Worm (Caenorhabditis elegans) whole organism, L1 larva: Measurements from ENCODE around the gene Y75B8A.25.

Experiments
- C04F5.9 ChIP-seq: sonication (generic microtip); optimal IDR thresholded peaks from 2 replicates; lab custom pipeline; 2016; ENCODE audit warnings: missing genetic modification characterization, missing compliant biosample characterization
- C34B4.2 ChIP-seq: sonication (generic microtip); optimal IDR thresholded peaks from 2 replicates; lab custom pipeline; 2017; ENCODE audit warnings: mild to moderate bottlenecking, missing genetic modification characterization, missing compliant biosample characterization
- Y116A8C.19 ChIP-seq: sonication (generic microtip); optimal IDR thresholded peaks from 2 replicates; lab custom pipeline; 2016; ENCODE audit warnings: missing compliant biosample characterization, missing genetic modification characterization, borderline replicate concordance
- alr-1 ChIP-seq: fragments of 200-800 bp; sonication (Bioruptor generic); optimal IDR thresholded peaks from 2 replicates; lab custom pipeline; 2018; ENCODE audit warnings: borderline replicate concordance, mild to moderate bottlenecking, missing genetic modification characterization, missing compliant biosample characterization
- blmp-1 ChIP-seq: fragments of 150-350 bp; optimal IDR thresholded peaks from 2 replicates; lab custom pipeline; 2014; ENCODE audit warnings: missing biosample characterization, missing genetic modification characterization
- ceh-63 ChIP-seq: fragments of 200-800 bp; sonication (Bioruptor generic); optimal IDR thresholded peaks from 2 replicates; lab custom pipeline; 2018; ENCODE audit warnings: mild to moderate bottlenecking, missing genetic modification characterization, missing compliant biosample characterization
- ceh-8 ChIP-seq: fragments of 200-800 bp; sonication (Bioruptor generic); optimal IDR thresholded peaks from 2 replicates; lab custom pipeline; 2018; ENCODE audit warnings: mild to moderate bottlenecking, missing genetic modification characterization, moderate library complexity, missing compliant biosample characterization
- ceh-82 ChIP-seq, 3 experiments: fragments of 150-350 bp in 1 of 3; sonication (generic microtip) in 2 of 3; optimal IDR thresholded peaks; 2 replicates each; lab custom pipeline; 2014 to 2017; ENCODE audit warnings: missing biosample characterization in 3 of 3, missing genetic modification characterization in 3 of 3
- ceh-88 ChIP-seq: fragments of 200-800 bp; sonication (Bioruptor generic); IDR thresholded peaks from 2 replicates; pipeline ENCODE4 v1.3.6; 2022; ENCODE audit warnings: missing genetic modification characterization, missing compliant biosample characterization
- dpl-1 ChIP-seq, 3 experiments: fragments of 150-350 bp in 2 of 3; sonication (generic microtip) in 1 of 3; optimal IDR thresholded peaks; 2 replicates each; lab custom pipeline; 2014 to 2017; ENCODE audit warnings: missing biosample characterization in 3 of 3, missing genetic modification characterization in 3 of 3, missing genetic modification reagents in 3 of 3
- dsc-1 ChIP-seq: sonication (generic microtip); optimal IDR thresholded peaks from 2 replicates; lab custom pipeline; 2016; ENCODE audit warnings: mild to moderate bottlenecking, missing genetic modification characterization, missing compliant biosample characterization
- efl-1 ChIP-seq, 4 experiments: fragments of 150-350 bp; optimal IDR thresholded peaks in 3 of 4; peaks in 1 of 4; 1 replicate in 1 of 4; 2 replicates in 3 of 4; lab custom pipeline; 2014; ENCODE audit warnings: missing biosample characterization in 2 of 4, missing genetic modification characterization in 2 of 4, missing genetic modification reagents in 2 of 4
- efl-3 ChIP-seq: fragments of 200-800 bp; sonication (Bioruptor generic); optimal IDR thresholded peaks from 2 replicates; lab custom pipeline; 2018; ENCODE audit warnings: mild to moderate bottlenecking, missing genetic modification characterization, missing compliant biosample characterization
- egl-13 ChIP-seq: sonication (generic microtip); optimal IDR thresholded peaks from 2 replicates; lab custom pipeline; 2016; ENCODE audit warnings: missing genotype, missing genetic modification reagents, missing genetic modification characterization, missing compliant biosample characterization
- egl-27 ChIP-seq, 2 experiments: fragments of 150-350 bp in 1 of 2; sonication (generic microtip); optimal IDR thresholded peaks; 3 replicates each; lab custom pipeline; 2017 to 2018; ENCODE audit warnings: missing biosample characterization in 2 of 2, missing genetic modification characterization in 2 of 2, missing genetic modification reagents in 2 of 2
- elt-2 ChIP-seq: sonication (generic microtip); optimal IDR thresholded peaks from 2 replicates; lab custom pipeline; 2016; ENCODE audit warnings: missing genetic modification characterization, mild to moderate bottlenecking, inconsistent platforms, missing compliant biosample characterization, missing genetic modification reagents
- elt-3 ChIP-seq, 6 experiments: fragments of 150-350 bp in 1 of 6; sonication (generic microtip); optimal IDR thresholded peaks; 2 replicates each; lab custom pipeline; 2017 to 2018; ENCODE audit warnings: missing biosample characterization in 6 of 6, missing genetic modification characterization in 6 of 6, inconsistent platforms in 1 of 6
- fkh-10 ChIP-seq: sonication (generic microtip); optimal IDR thresholded peaks from 2 replicates; lab custom pipeline; 2017; ENCODE audit warnings: missing biosample characterization, missing genetic modification reagents, missing genetic modification characterization
- fos-1 ChIP-seq: fragments of 150-350 bp; optimal IDR thresholded peaks from 2 replicates; lab custom pipeline; 2014; ENCODE audit warnings: missing biosample characterization, missing genetic modification characterization
- hlh-17 ChIP-seq: fragments of 200-800 bp; sonication (Bioruptor generic); optimal IDR thresholded peaks from 2 replicates; lab custom pipeline; 2018; ENCODE audit warnings: missing genetic modification characterization, mild to moderate bottlenecking, missing compliant biosample characterization, moderate library complexity, borderline replicate concordance
- hpl-2 ChIP-seq: fragments of 150-350 bp; optimal IDR thresholded peaks from 2 replicates; lab custom pipeline; 2014; ENCODE audit warnings: missing biosample characterization, missing genetic modification reagents, missing genetic modification characterization
- isw-1 ChIP-seq: fragments of 200-800 bp; sonication (Bioruptor generic); IDR thresholded peaks from 2 replicates; pipeline ENCODE4 v1.3.6; 2022; ENCODE audit warnings: missing genetic modification characterization, missing compliant biosample characterization
- lin-13 ChIP-seq: fragments of 150-350 bp; optimal IDR thresholded peaks from 2 replicates; lab custom pipeline; 2014; ENCODE audit warnings: missing biosample characterization, missing genetic modification reagents, missing genetic modification characterization
- lin-14 ChIP-seq: fragments of 200-800 bp; sonication (Bioruptor generic); optimal IDR thresholded peaks from 2 replicates; lab custom pipeline; 2018; ENCODE audit warnings: mild to moderate bottlenecking, missing genetic modification characterization, moderate library complexity, missing compliant biosample characterization
- lin-35 ChIP-seq, 2 experiments: fragments of 150-350 bp; optimal IDR thresholded peaks; 2 replicates each; lab custom pipeline; 2014; ENCODE audit warnings: missing biosample characterization in 2 of 2, missing genetic modification characterization in 2 of 2, missing genetic modification reagents in 2 of 2
- lin-39 ChIP-seq: fragments of 150-350 bp; optimal IDR thresholded peaks from 2 replicates; lab custom pipeline; 2014; ENCODE audit warnings: missing biosample characterization, missing genetic modification reagents, missing genetic modification characterization
- lir-3 ChIP-seq: sonication (generic microtip); optimal IDR thresholded peaks from 2 replicates; lab custom pipeline; 2016; ENCODE audit warnings: mild to moderate bottlenecking, missing genetic modification characterization, moderate library complexity, missing compliant biosample characterization; ENCODE audit not compliant: poor library complexity
- lsy-2 ChIP-seq, 2 experiments: fragments of 150-350 bp; optimal IDR thresholded peaks; 2 replicates each; lab custom pipeline; 2014; ENCODE audit warnings: missing biosample characterization in 2 of 2, missing genetic modification characterization in 2 of 2
- mab-9 ChIP-seq: fragments of 200-800 bp; sonication (Bioruptor generic); IDR thresholded peaks from 2 replicates; pipeline ENCODE4 v1.3.6; 2022; ENCODE audit warnings: missing genetic modification reagents, missing genetic modification characterization, missing compliant biosample characterization
- mef-2 ChIP-seq: fragments of 150-350 bp; optimal IDR thresholded peaks from 2 replicates; lab custom pipeline; 2014; ENCODE audit warnings: missing biosample characterization, missing genetic modification characterization
- nhr-11 ChIP-seq: fragments of 150-350 bp; optimal IDR thresholded peaks from 2 replicates; lab custom pipeline; 2014; ENCODE audit warnings: missing biosample characterization, missing genetic modification characterization
- nhr-12 ChIP-seq: sonication (generic microtip); optimal IDR thresholded peaks from 2 replicates; lab custom pipeline; 2017; ENCODE audit warnings: missing biosample characterization, missing genetic modification characterization
- nhr-19 ChIP-seq: fragments of 200-800 bp; sonication (Bioruptor generic); conservative IDR thresholded peaks from 2 replicates; pipeline ENCODE4 v1.3.6; 2022; ENCODE audit warnings: missing genetic modification characterization, missing compliant biosample characterization
- nhr-20 ChIP-seq: sonication (generic microtip); optimal IDR thresholded peaks from 2 replicates; lab custom pipeline; 2016; ENCODE audit warnings: mild to moderate bottlenecking, missing genetic modification characterization, missing compliant biosample characterization
- nhr-28 ChIP-seq: fragments of 150-350 bp; optimal IDR thresholded peaks from 2 replicates; lab custom pipeline; 2014; ENCODE audit warnings: missing biosample characterization, missing genetic modification characterization
- nhr-47 ChIP-seq: sonication (generic microtip); optimal IDR thresholded peaks from 2 replicates; lab custom pipeline; 2016; ENCODE audit warnings: mild to moderate bottlenecking, missing genetic modification characterization, moderate library complexity, missing compliant biosample characterization
- nhr-71 ChIP-seq: sonication (generic microtip); optimal IDR thresholded peaks from 2 replicates; lab custom pipeline; 2016; ENCODE audit warnings: mild to moderate bottlenecking, missing genetic modification characterization, moderate library complexity, missing compliant biosample characterization
- nhr-76 ChIP-seq: sonication (generic microtip); optimal IDR thresholded peaks from 2 replicates; lab custom pipeline; 2017; ENCODE audit warnings: missing biosample characterization, missing genetic modification characterization
- nhr-77 ChIP-seq: fragments of 150-350 bp; optimal IDR thresholded peaks from 2 replicates; lab custom pipeline; 2014; ENCODE audit warnings: missing biosample characterization, missing genetic modification characterization
- nhr-84 ChIP-seq: sonication (generic microtip); optimal IDR thresholded peaks from 2 replicates; lab custom pipeline; 2017; ENCODE audit warnings: missing biosample characterization, missing genetic modification characterization
- nhr-90 ChIP-seq: sonication (generic microtip); optimal IDR thresholded peaks from 2 replicates; lab custom pipeline; 2016; ENCODE audit warnings: mild to moderate bottlenecking, missing genetic modification characterization, missing compliant biosample characterization; ENCODE audit not compliant: poor library complexity
- pax-3 ChIP-seq: fragments of 200-800 bp; sonication (Bioruptor generic); optimal IDR thresholded peaks from 2 replicates; lab custom pipeline; 2018; ENCODE audit warnings: mild to moderate bottlenecking, missing genetic modification characterization, moderate library complexity, missing compliant biosample characterization
- skn-1 ChIP-seq: fragments of 150-350 bp; optimal IDR thresholded peaks from 2 replicates; lab custom pipeline; 2014; ENCODE audit warnings: missing biosample characterization, missing genetic modification characterization
- sox-4 ChIP-seq: sonication (generic microtip); optimal IDR thresholded peaks from 2 replicates; lab custom pipeline; 2016; ENCODE audit warnings: missing genetic modification characterization, missing compliant biosample characterization
- swsn-7 ChIP-seq: sonication (generic microtip); optimal IDR thresholded peaks from 2 replicates; lab custom pipeline; 2016; ENCODE audit warnings: missing genetic modification characterization, missing compliant biosample characterization
- tbx-2 ChIP-seq: sonication (generic microtip); optimal IDR thresholded peaks from 2 replicates; lab custom pipeline; 2016; ENCODE audit warnings: missing genetic modification characterization, missing compliant biosample characterization
- tlp-1 ChIP-seq: fragments of 150-350 bp; optimal IDR thresholded peaks from 2 replicates; lab custom pipeline; 2014; ENCODE audit warnings: missing biosample characterization, missing genetic modification characterization
- unc-30 ChIP-seq: sonication (generic microtip); optimal IDR thresholded peaks from 2 replicates; lab custom pipeline; 2017; ENCODE audit warnings: missing biosample characterization, missing genetic modification characterization
- unc-62 ChIP-seq: fragments of 150-350 bp; optimal IDR thresholded peaks from 2 replicates; lab custom pipeline; 2014; ENCODE audit warnings: missing biosample characterization, missing genetic modification reagents, missing genetic modification characterization
- zag-1 ChIP-seq: fragments of 150-350 bp; optimal IDR thresholded peaks from 2 replicates; lab custom pipeline; 2014; ENCODE audit warnings: missing biosample characterization, missing genetic modification characterization
- ztf-11 ChIP-seq, 2 experiments: sonication (generic microtip); optimal IDR thresholded peaks; 2 replicates each; lab custom pipeline; 2016 to 2017; ENCODE audit warnings: missing genetic modification characterization in 2 of 2, missing biosample characterization in 1 of 2, missing compliant biosample characterization in 1 of 2

Y75B8A.25 gene

ce11 chrIII:12273598-12274090 is at the start of gene Y75B8A.25, which contains the start of gene Y75B8A.24:
Y75B8A.25 (plus strand) TSS chrIII:12274040.
Y75B8A.24 (minus strand) TSS chrIII:12273752.
- peak; percentile 93 for TF ChIP-seq egl-13
- peak; percentile 92 for TF ChIP-seq sox-4 (tag; lab: Kevin White, UChicago)
- TF ChIP-seq dpl-1 (GFP tag; optimal IDR thresholded peaks at IDR 0.05; lab: Kevin White, UChicago): peak; percentile 76 to 84 (median 83)
- TF ChIP-seq C04F5.9: peak; percentile 89
- TF ChIP-seq fkh-10 (GFP tag; lab: Kevin White, UChicago): no peak
- peak; percentile 56 for TF ChIP-seq C34B4.2 (tag; lab: Kevin White, UChicago)
- TF ChIP-seq fos-1 (tag; lab: Kevin White, UChicago): peak; percentile 26
- peak; percentile 85 for TF ChIP-seq pax-3 (tag; lab: Kevin White, UChicago)
- peak; percentile 86 for TF ChIP-seq mab-9
- TF ChIP-seq ceh-8: peak; percentile 43
- peak; percentile 92 for TF ChIP-seq dsc-1 (tag; lab: Kevin White, UChicago)
- TF ChIP-seq ceh-88 (GFP tag; lab: Robert Waterston, UW): peak; percentile 38; the same call in 1 of the 2 replicates
- TF ChIP-seq elt-3 (tag; optimal IDR thresholded peaks at IDR 0.05; lab: Kevin White, UChicago): peak in 1 of 6 experiments; percentile 55
- TF ChIP-seq nhr-12 (tag; lab: Kevin White, UChicago): no peak
- peak; percentile 69 for TF ChIP-seq elt-2 (tag; lab: Kevin White, UChicago)
- no peak for TF ChIP-seq hpl-2 (GFP tag; lab: Kevin White, UChicago)
- TF ChIP-seq efl-1 (optimal IDR thresholded peaks at IDR 0.05; lab: Kevin White, UChicago): peak; percentile 87 to 90
- peak; percentile 85 to 98 for TF ChIP-seq efl-1 (GFP tag; optimal IDR thresholded peaks at IDR 0.05 in 1 of 2; lab: Kevin White, UChicago)
- peak; percentile 83 to 84 for TF ChIP-seq lin-35 (GFP tag; optimal IDR thresholded peaks at IDR 0.05; lab: Kevin White, UChicago)
- TF ChIP-seq nhr-90: peak; percentile 95
- no peak for TF ChIP-seq mef-2
- peak in 1 of 2 experiments; percentile 95 for TF ChIP-seq ztf-11 (tag; optimal IDR thresholded peaks at IDR 0.05; lab: Kevin White, UChicago)
- no peak for TF ChIP-seq nhr-76
- peak; percentile 48 for TF ChIP-seq nhr-11 (tag; lab: Kevin White, UChicago)
- TF ChIP-seq unc-62 (GFP tag; lab: Kevin White, UChicago): peak; percentile 14
- TF ChIP-seq nhr-77 (tag; lab: Kevin White, UChicago): peak; percentile 27
- no peak for TF ChIP-seq nhr-84 (tag; lab: Kevin White, UChicago)
- peak; percentile 84 for TF ChIP-seq nhr-20
- peak; percentile 81 for TF ChIP-seq isw-1 (GFP tag; lab: Robert Waterston, UW)
- TF ChIP-seq lin-39 (tag; lab: Kevin White, UChicago): peak; percentile 78
- TF ChIP-seq alr-1 (tag; lab: Kevin White, UChicago): no peak
- peak; percentile 78 for TF ChIP-seq Y116A8C.19 (tag; lab: Kevin White, UChicago)
- TF ChIP-seq efl-3 (GFP tag; lab: Kevin White, UChicago): peak; percentile 65
- TF ChIP-seq tlp-1 (tag; lab: Kevin White, UChicago): no peak
- peak; percentile 79 to 88 for TF ChIP-seq lsy-2 (tag; optimal IDR thresholded peaks at IDR 0.05; lab: Kevin White, UChicago)
- no peak for TF ChIP-seq lin-14 (GFP tag; lab: Kevin White, UChicago)
- TF ChIP-seq lir-3: no peak
- no peak for TF ChIP-seq unc-30 (tag; lab: Kevin White, UChicago)
- TF ChIP-seq blmp-1 (tag; lab: Kevin White, UChicago): peak; percentile 26
- peak; percentile 64 for TF ChIP-seq skn-1 (tag; lab: Kevin White, UChicago)
- peak; percentile 46 for TF ChIP-seq lin-13
- no peak for TF ChIP-seq hlh-17
- TF ChIP-seq nhr-71 (tag; lab: Kevin White, UChicago): peak; percentile 92
- no peak for TF ChIP-seq zag-1
- TF ChIP-seq nhr-47: peak; percentile 95
- no peak for TF ChIP-seq egl-27 (tag; optimal IDR thresholded peaks at IDR 0.05; lab: Kevin White, UChicago)
- no peak for TF ChIP-seq nhr-28
- no peak for TF ChIP-seq ceh-63 (GFP tag; lab: Kevin White, UChicago)
- peak; percentile 89 for TF ChIP-seq swsn-7 (tag; lab: Kevin White, UChicago)
- TF ChIP-seq ceh-82 (tag; optimal IDR thresholded peaks at IDR 0.05; lab: Kevin White, UChicago): peak; percentile 54 to 73 (median 72)
- peak; percentile 86 for TF ChIP-seq nhr-19 (GFP tag; lab: Robert Waterston, UW)
- TF ChIP-seq tbx-2 (tag; lab: Kevin White, UChicago): peak; percentile 93
